Worm (Caenorhabditis elegans) whole organism, L2 larva: ENCODE measurements around the gene cpt-1.

ENCODE experiments used
- C34F6.9 ChIP-seq: fragments of 150-350 bp; optimal IDR thresholded peaks from 2 replicates; lab custom pipeline; 2014; ENCODE audit warnings: missing biosample characterization, missing genetic modification characterization
- F13H6.1 ChIP-seq: sonication (generic microtip); optimal IDR thresholded peaks from 2 replicates; lab custom pipeline; 2016; ENCODE audit warnings: missing genetic modification characterization, missing compliant biosample characterization
- R02D3.7 ChIP-seq: fragments of 150-350 bp; optimal IDR thresholded peaks from 2 replicates; lab custom pipeline; 2014; ENCODE audit warnings: missing biosample characterization, missing genetic modification characterization
- Y55F3AM.14 ChIP-seq: fragments of 200-800 bp; sonication (Bioruptor generic); optimal IDR thresholded peaks from 2 replicates; lab custom pipeline; 2018; ENCODE audit warnings: mild to moderate bottlenecking, missing genetic modification characterization, missing compliant biosample characterization
- ZK546.5 ChIP-seq: sonication (generic microtip); optimal IDR thresholded peaks from 2 replicates; lab custom pipeline; 2017; ENCODE audit warnings: missing biosample characterization, missing genetic modification characterization
- alr-1 ChIP-seq: fragments of 150-350 bp; optimal IDR thresholded peaks from 2 replicates; lab custom pipeline; 2014; ENCODE audit warnings: missing biosample characterization, missing genetic modification characterization
- aly-2 ChIP-seq: fragments of 150-350 bp; optimal IDR thresholded peaks from 2 replicates; lab custom pipeline; 2014; ENCODE audit warnings: missing biosample characterization, missing genetic modification characterization
- ama-1 ChIP-seq: fragments of 150-350 bp; optimal IDR thresholded peaks from 2 replicates; lab custom pipeline; 2018; ENCODE audit warnings: inconsistent platforms
- blmp-1 ChIP-seq: sonication (generic microtip); optimal IDR thresholded peaks from 2 replicates; lab custom pipeline; 2017; ENCODE audit warnings: missing genetic modification characterization, mild to moderate bottlenecking, missing compliant biosample characterization, antibody characterized with exemption, moderate library complexity; ENCODE audit not compliant: insufficient read depth
- ceh-16 ChIP-seq: fragments of 150-350 bp; optimal IDR thresholded peaks from 2 replicates; lab custom pipeline; 2014; ENCODE audit warnings: missing biosample characterization, missing genetic modification characterization
- ceh-82 ChIP-seq: fragments of 150-350 bp; optimal IDR thresholded peaks from 2 replicates; lab custom pipeline; 2014; ENCODE audit warnings: missing biosample characterization, missing genetic modification characterization
- crh-2 ChIP-seq: sonication (generic microtip); optimal IDR thresholded peaks from 2 replicates; lab custom pipeline; 2017; ENCODE audit warnings: missing biosample characterization, missing genetic modification characterization
- dmd-4 ChIP-seq: sonication (generic microtip); optimal IDR thresholded peaks from 2 replicates; lab custom pipeline; 2017; ENCODE audit warnings: missing biosample characterization, missing genetic modification characterization
- egl-27 ChIP-seq: sonication (generic microtip); optimal IDR thresholded peaks from 3 replicates; lab custom pipeline; 2017; ENCODE audit warnings: missing biosample characterization, missing genetic modification reagents, missing genetic modification characterization
- elt-1 ChIP-seq: fragments of 150-350 bp; optimal IDR thresholded peaks from 2 replicates; lab custom pipeline; 2014; ENCODE audit warnings: missing biosample characterization, missing genetic modification characterization
- elt-3 ChIP-seq: sonication (generic microtip); optimal IDR thresholded peaks from 2 replicates; lab custom pipeline; 2017; ENCODE audit warnings: missing biosample characterization, missing genetic modification characterization
- fos-1 ChIP-seq: fragments of 150-350 bp; optimal IDR thresholded peaks from 2 replicates; lab custom pipeline; 2014; ENCODE audit warnings: missing biosample characterization, missing genetic modification characterization
- gmeb-1 ChIP-seq: fragments of 150-350 bp; optimal IDR thresholded peaks from 2 replicates; lab custom pipeline; 2014; ENCODE audit warnings: missing biosample characterization, missing genetic modification characterization
- lin-11 ChIP-seq: fragments of 150-350 bp; sonication (generic microtip); optimal IDR thresholded peaks from 2 replicates; lab custom pipeline; 2014; ENCODE audit warnings: missing biosample characterization, missing genetic modification characterization, inconsistent platforms, mixed read lengths
- lin-13 ChIP-seq: fragments of 150-350 bp; optimal IDR thresholded peaks from 2 replicates; lab custom pipeline; 2014; ENCODE audit warnings: missing biosample characterization, missing genetic modification reagents, missing genetic modification characterization
- lin-39 ChIP-seq: fragments of 150-350 bp; optimal IDR thresholded peaks from 2 replicates; lab custom pipeline; 2014; ENCODE audit warnings: missing biosample characterization, missing genetic modification reagents, missing genetic modification characterization
- lsy-2 ChIP-seq, 2 experiments: fragments of 150-350 bp in 1 of 2; sonication (generic microtip) in 1 of 2; optimal IDR thresholded peaks; 2 replicates each; lab custom pipeline; 2014 to 2017; ENCODE audit warnings: missing biosample characterization in 2 of 2, missing genetic modification characterization in 2 of 2
- mab-5 ChIP-seq: fragments of 150-350 bp; optimal IDR thresholded peaks from 2 replicates; lab custom pipeline; 2014; ENCODE audit warnings: missing biosample characterization, missing genetic modification characterization
- mbf-1 ChIP-seq: sonication (generic microtip); optimal IDR thresholded peaks from 2 replicates; lab custom pipeline; 2017; ENCODE audit warnings: missing biosample characterization, missing genetic modification characterization
- mdl-1 ChIP-seq, 2 experiments: fragments of 150-350 bp in 1 of 2; sonication (generic microtip) in 1 of 2; optimal IDR thresholded peaks; 2 replicates each; lab custom pipeline; 2017; ENCODE audit warnings: missing biosample characterization in 2 of 2, missing genetic modification characterization in 2 of 2
- nhr-10 ChIP-seq: sonication (generic microtip); optimal IDR thresholded peaks from 2 replicates; lab custom pipeline; 2017; ENCODE audit warnings: missing biosample characterization, missing genetic modification characterization
- nhr-11 ChIP-seq: fragments of 150-350 bp; optimal IDR thresholded peaks from 2 replicates; lab custom pipeline; 2014; ENCODE audit warnings: missing biosample characterization, missing genetic modification characterization
- nhr-12 ChIP-seq: fragments of 150-350 bp; optimal IDR thresholded peaks from 2 replicates; lab custom pipeline; 2014; ENCODE audit warnings: missing biosample characterization, missing genetic modification characterization
- nhr-129 ChIP-seq: fragments of 150-350 bp; optimal IDR thresholded peaks from 2 replicates; lab custom pipeline; 2014; ENCODE audit warnings: missing biosample characterization, missing genetic modification characterization
- nhr-21 ChIP-seq: fragments of 150-350 bp; optimal IDR thresholded peaks from 2 replicates; lab custom pipeline; 2014; ENCODE audit warnings: missing biosample characterization, missing genetic modification characterization
- nhr-23 ChIP-seq: fragments of 150-350 bp; optimal IDR thresholded peaks from 2 replicates; lab custom pipeline; 2014; ENCODE audit warnings: missing biosample characterization, missing genetic modification reagents, missing genetic modification characterization
- nhr-237 ChIP-seq: fragments of 150-350 bp; optimal IDR thresholded peaks from 2 replicates; lab custom pipeline; 2014; ENCODE audit warnings: missing biosample characterization, missing genetic modification characterization
- nhr-25 ChIP-seq: fragments of 150-350 bp; sonication (generic microtip); optimal IDR thresholded peaks from 3 replicates; lab custom pipeline; 2014; ENCODE audit warnings: missing biosample characterization, missing genetic modification characterization
- nhr-6 ChIP-seq: fragments of 150-350 bp; optimal IDR thresholded peaks from 2 replicates; lab custom pipeline; 2014; ENCODE audit warnings: missing biosample characterization, missing genetic modification characterization
- nhr-77 ChIP-seq: fragments of 150-350 bp; optimal IDR thresholded peaks from 2 replicates; lab custom pipeline; 2014; ENCODE audit warnings: missing biosample characterization, missing genetic modification characterization
- peb-1 ChIP-seq: fragments of 150-350 bp; optimal IDR thresholded peaks from 2 replicates; lab custom pipeline; 2014; ENCODE audit warnings: missing biosample characterization, missing genetic modification characterization
- sem-4 ChIP-seq: fragments of 150-350 bp; optimal IDR thresholded peaks from 2 replicates; lab custom pipeline; 2014; ENCODE audit warnings: missing biosample characterization, missing genetic modification reagents, missing genetic modification characterization
- skn-1 ChIP-seq: sonication (generic microtip); optimal IDR thresholded peaks from 2 replicates; lab custom pipeline; 2017; ENCODE audit warnings: missing biosample characterization, missing genetic modification characterization
- sma-3 ChIP-seq: sonication (generic microtip); optimal IDR thresholded peaks from 2 replicates; lab custom pipeline; 2016; ENCODE audit warnings: missing genetic modification reagents, missing genetic modification characterization, missing compliant biosample characterization
- sma-9 ChIP-seq, 2 experiments: fragments of 150-350 bp in 1 of 2; sonication (generic microtip) in 1 of 2; optimal IDR thresholded peaks; 2 replicates each; lab custom pipeline; 2014 to 2016; ENCODE audit warnings: missing genetic modification characterization in 2 of 2, mild to moderate bottlenecking in 1 of 2, missing biosample characterization in 1 of 2, missing compliant biosample characterization in 1 of 2, missing genetic modification reagents in 1 of 2, moderate library complexity in 1 of 2
- snpc-4 ChIP-seq: fragments of 150-350 bp; optimal IDR thresholded peaks from 2 replicates; lab custom pipeline; 2014; ENCODE audit warnings: missing biosample characterization, missing genetic modification characterization
- unc-39 ChIP-seq: fragments of 150-350 bp; optimal IDR thresholded peaks from 2 replicates; lab custom pipeline; 2014; ENCODE audit warnings: missing biosample characterization, missing genetic modification characterization
- unc-55 ChIP-seq: fragments of 150-350 bp; sonication (generic microtip); optimal IDR thresholded peaks from 3 replicates; lab custom pipeline; 2014; ENCODE audit warnings: missing biosample characterization, missing genetic modification reagents, missing genetic modification characterization
- unc-62 ChIP-seq: fragments of 150-350 bp; optimal IDR thresholded peaks from 2 replicates; lab custom pipeline; 2014; ENCODE audit warnings: missing biosample characterization, missing genetic modification reagents, missing genetic modification characterization
- zag-1 ChIP-seq: fragments of 150-350 bp; optimal IDR thresholded peaks from 2 replicates; lab custom pipeline; 2014; ENCODE audit warnings: missing biosample characterization, missing genetic modification characterization
- ztf-1 ChIP-seq: fragments of 200-800 bp; sonication (Bioruptor generic); conservative IDR thresholded peaks from 2 replicates; pipeline ENCODE4 v1.3.6; 2022; ENCODE audit warnings: missing genetic modification characterization, missing compliant biosample characterization
- ztf-11 ChIP-seq: sonication (generic microtip); optimal IDR thresholded peaks from 2 replicates; lab custom pipeline; 2017; ENCODE audit warnings: missing biosample characterization, missing genetic modification characterization
- ztf-4 ChIP-seq: fragments of 150-350 bp; optimal IDR thresholded peaks from 2 replicates; lab custom pipeline; 2014; ENCODE audit warnings: missing biosample characterization, missing genetic modification characterization

The cpt-1 gene

ce11 chrII:12798814-12799213, 2.6 kb upstream of the cpt-1 start:
- TF ChIP-seq elt-1 (tag; lab: Kevin White, UChicago) (peak; percentile 55), nhr-6 (tag; lab: Kevin White, UChicago) (no peak), unc-55 (GFP tag; lab: Kevin White, UChicago) (no peak), nhr-237 (tag; lab: Kevin White, UChicago) (peak; percentile 2), skn-1 (tag; lab: Kevin White, UChicago) (no peak), zag-1 (no peak), ztf-1 (GFP tag; lab: Robert Waterston, UW) (0 out of 2 replicates have a peak, but pooled peaks have one; percentile 71), lin-11 (tag; lab: Kevin White, UChicago) (peak; percentile 15), sma-3 (GFP tag; lab: Kevin White, UChicago) (peak; percentile 96), blmp-1 (peak; percentile 62), nhr-77 (tag; lab: Kevin White, UChicago) (peak; percentile 41), C34F6.9 (tag; lab: Kevin White, UChicago) (peak; percentile 54), mdl-1 (tag; optimal IDR thresholded peaks at IDR 0.05; lab: Kevin White, UChicago) (peak; percentile 73 to 80), nhr-10 (tag; lab: Kevin White, UChicago) (no peak), elt-3 (tag; lab: Kevin White, UChicago) (no peak), fos-1 (tag; lab: Kevin White, UChicago) (peak; percentile 53), ama-1 (lab: Kevin White, UChicago) (no peak), lin-39 (no peak), ceh-16 (peak; percentile 57), dmd-4 (tag; lab: Kevin White, UChicago) (no peak), Y55F3AM.14 (peak; percentile 67), nhr-23 (no peak), nhr-11 (no peak), mab-5 (no peak), lin-13 (GFP tag; lab: Kevin White, UChicago) (peak; percentile 3), ztf-4 (tag; lab: Kevin White, UChicago) (peak; percentile 92), unc-39 (tag; lab: Kevin White, UChicago) (no peak), unc-62 (no peak), snpc-4 (tag; lab: Kevin White, UChicago) (no peak), R02D3.7 (tag; lab: Kevin White, UChicago) (no peak), ZK546.5 (tag; lab: Kevin White, UChicago) (no peak), egl-27 (tag; lab: Kevin White, UChicago) (peak; percentile 79), sma-9 (GFP tag; optimal IDR thresholded peaks at IDR 0.05; lab: Kevin White, UChicago) (peak; percentile 97), sma-9 (tag; optimal IDR thresholded peaks at IDR 0.05; lab: Kevin White, UChicago) (no peak), nhr-21 (tag; lab: Kevin White, UChicago) (peak; percentile 96), nhr-129 (tag; lab: Kevin White, UChicago) (peak; percentile 80), nhr-25 (peak; percentile 91), crh-2 (tag; lab: Kevin White, UChicago) (peak; percentile 87), aly-2 (tag; lab: Kevin White, UChicago) (no peak), peb-1 (tag; lab: Kevin White, UChicago) (no peak), nhr-12 (no peak), ztf-11 (no peak), gmeb-1 (peak; percentile 77), mbf-1 (no peak), lsy-2 (tag; optimal IDR thresholded peaks at IDR 0.05; lab: Kevin White, UChicago) (peak in 1 of 2 experiments; percentile 80), sem-4 (tag; lab: Kevin White, UChicago) (peak; percentile 43), ceh-82 (no peak), F13H6.1 (tag; lab: Kevin White, UChicago) (peak; percentile 91), alr-1 (tag; lab: Kevin White, UChicago) (no peak)
